Worm (Caenorhabditis elegans) whole organism, L4/young adult: ENCODE measurements around the gene chil-10.
A peak's percentile ranks its signal among the peaks of the same experiment; 100 is the strongest.

Source experiments
- W03F9.2 ChIP-seq: fragments of 150-350 bp; optimal IDR thresholded peaks from 2 replicates; lab custom pipeline; 2014; ENCODE audit warnings: missing biosample characterization, missing genetic modification characterization
- dao-5 ChIP-seq: sonication (generic microtip); optimal IDR thresholded peaks from 2 replicates; lab custom pipeline; 2016; ENCODE audit warnings: missing genotype, missing genetic modification characterization, moderate library complexity, missing compliant biosample characterization
- him-1 ChIP-seq: sonication (generic microtip); optimal IDR thresholded peaks from 2 replicates; lab custom pipeline; 2016; ENCODE audit warnings: missing genotype, missing genetic modification reagents, missing genetic modification characterization, missing compliant biosample characterization

Gene chil-10

DNA sequence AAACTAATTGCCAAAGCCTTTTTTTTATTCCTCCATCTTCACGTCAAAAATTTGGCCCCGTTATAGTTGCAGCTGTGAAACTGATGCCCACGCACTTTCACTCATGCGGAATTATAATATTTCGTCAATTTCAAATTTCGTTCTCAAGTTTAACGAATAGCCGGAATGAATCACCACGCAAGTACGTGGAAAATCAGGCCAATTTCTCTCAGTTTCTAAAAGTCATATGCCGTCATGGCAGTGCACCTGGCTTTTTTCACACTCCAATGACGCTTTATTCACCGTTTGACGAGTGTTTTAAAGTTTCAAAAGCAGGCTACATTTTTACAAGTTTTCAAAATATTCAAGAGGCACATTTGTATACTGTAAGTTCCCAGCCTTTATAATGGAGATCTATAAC lies 9.8 kb upstream of the chil-10 start:
- TF ChIP-seq dao-5 (no peak), him-1 (tag; lab: Kevin White, UChicago) (no peak), W03F9.2 (tag; lab: Kevin White, UChicago) (no peak)

DNA sequence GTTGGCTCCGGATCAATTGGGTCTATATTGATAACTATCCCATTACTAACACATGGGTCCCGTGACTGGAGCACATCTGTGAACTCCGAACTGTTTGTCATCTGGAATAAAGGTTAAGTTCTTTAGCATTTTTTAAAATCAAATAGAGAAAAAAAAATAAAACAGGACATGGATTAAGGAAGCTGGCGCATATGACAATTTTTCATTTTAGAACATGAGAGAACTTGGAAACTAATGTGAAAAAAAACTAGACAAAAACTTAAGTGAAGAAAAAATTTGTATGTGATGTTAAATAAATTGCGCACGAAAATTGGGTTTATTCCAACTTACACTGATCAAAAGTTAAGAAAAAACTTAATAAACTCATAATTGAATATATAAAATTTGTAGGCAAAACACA lies 8.9 kb upstream of the chil-10 start, which contains the start of gene sms-2:
sms-2 (minus strand) TSS at position 101 of the 400 bp plus-strand sequence.
- TF ChIP-seq W03F9.2 (tag; lab: Kevin White, UChicago): no peak
- no peak for TF ChIP-seq him-1 (tag; lab: Kevin White, UChicago)
- TF ChIP-seq dao-5: no peak

DNA sequence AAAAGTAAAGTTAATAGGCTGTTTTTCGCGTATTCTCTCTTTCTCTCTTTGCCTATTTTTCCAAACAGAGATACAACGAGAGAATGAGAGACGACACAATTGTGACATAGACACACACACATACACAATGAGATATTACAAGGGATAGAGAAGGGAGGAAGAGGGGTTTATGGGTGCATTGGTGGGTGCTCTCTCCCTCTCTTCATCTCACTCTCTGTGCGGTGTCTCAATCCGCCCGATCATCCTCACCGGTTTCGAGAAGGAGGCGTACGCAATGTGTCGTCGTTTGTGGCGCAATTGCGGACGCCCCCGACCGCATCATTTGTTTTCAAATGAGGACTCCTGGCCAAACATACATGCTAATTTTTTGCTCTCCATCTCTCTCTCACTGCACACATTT lies 8.2 kb upstream of the chil-10 start:
- TF ChIP-seq dao-5 (no peak), W03F9.2 (tag; lab: Kevin White, UChicago) (peak; percentile 75), him-1 (tag; lab: Kevin White, UChicago) (peak; percentile 95)

DNA sequence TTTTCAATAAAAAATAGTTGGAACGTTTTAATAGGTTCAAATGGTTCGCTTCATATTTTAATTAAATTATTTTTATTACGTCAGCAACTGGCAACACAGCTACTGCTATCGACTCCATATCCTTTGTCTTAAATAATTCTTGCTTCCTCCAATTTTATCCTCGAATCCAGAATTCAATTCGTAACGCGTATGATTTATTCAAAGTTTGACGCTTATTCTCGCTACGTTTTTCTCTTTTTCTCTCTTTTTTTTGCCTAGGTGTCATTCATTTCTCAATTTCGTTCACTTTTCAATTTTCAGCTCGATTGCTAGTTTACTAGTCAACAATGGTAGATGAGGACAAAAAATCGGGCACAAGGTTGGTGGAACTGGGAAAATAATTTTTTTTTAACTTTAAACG lies 7.2 kb upstream of the chil-10 start, which contains the start of gene arr-1:
arr-1 (plus strand) TSS at position 301 of the 400 bp plus-strand sequence.
- TF ChIP-seq W03F9.2 (tag; lab: Kevin White, UChicago) (no peak), dao-5 (no peak), him-1 (tag; lab: Kevin White, UChicago) (no peak)

DNA sequence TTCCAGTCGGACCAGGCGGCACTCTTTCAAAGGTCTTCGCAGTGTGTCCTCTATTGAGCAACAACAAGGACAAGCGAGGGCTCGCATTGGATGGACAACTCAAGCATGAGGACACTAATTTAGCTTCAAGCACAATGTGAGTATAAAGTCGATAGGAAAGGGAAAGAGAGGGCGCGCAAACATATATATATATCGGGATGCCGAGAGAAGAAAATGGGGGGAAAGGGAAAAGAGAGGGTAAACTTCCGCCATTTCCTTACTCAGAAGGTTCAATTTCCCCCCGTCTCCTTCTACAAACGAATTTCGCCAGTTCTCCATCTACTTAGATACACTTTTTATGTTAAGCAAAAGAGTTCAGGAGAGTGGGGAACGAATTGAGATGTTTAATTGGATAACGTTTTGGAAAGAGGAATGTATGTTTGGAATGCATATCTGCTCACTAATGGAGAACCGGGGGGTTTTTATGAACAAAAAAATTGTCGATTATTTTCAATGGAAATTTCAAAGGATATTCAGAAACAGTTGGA lies 5.1 kb upstream of the chil-10 start:
- TF ChIP-seq dao-5 (no peak), W03F9.2 (tag; lab: Kevin White, UChicago) (no peak), him-1 (tag; lab: Kevin White, UChicago) (no peak)

DNA sequence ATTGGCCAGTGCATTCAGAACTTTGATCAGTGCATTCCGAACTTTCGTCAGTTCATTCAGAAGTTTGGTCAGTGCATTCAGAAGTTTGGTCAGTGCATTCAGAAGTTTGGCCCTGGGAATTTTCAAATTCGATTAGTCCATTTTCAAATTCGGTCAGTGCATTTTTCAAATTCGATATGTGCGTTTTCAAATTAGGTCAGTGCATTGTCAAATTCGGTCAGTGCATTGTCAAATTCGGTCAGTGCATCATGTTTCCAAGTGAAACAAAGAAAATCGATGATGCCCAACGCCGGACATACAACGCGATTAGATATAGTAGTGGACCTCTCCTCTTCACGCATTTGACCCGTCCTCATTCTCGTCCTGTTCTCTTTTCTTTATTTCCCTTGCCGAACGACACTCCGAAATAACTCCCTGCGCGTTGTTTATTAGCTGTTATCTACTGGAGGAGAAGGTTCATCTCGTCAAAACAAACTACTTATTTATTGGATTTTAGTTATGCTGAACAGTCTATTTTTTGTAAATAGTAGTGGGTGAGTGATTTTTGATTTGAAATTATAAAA lies 3.1 kb upstream of the chil-10 start, which contains the start of gene apm-3:
apm-3 (plus strand) TSS at position 477 of the 563 bp plus-strand sequence.
- TF ChIP-seq W03F9.2 (tag; lab: Kevin White, UChicago) (peak; percentile 2), dao-5 (no peak)

DNA sequence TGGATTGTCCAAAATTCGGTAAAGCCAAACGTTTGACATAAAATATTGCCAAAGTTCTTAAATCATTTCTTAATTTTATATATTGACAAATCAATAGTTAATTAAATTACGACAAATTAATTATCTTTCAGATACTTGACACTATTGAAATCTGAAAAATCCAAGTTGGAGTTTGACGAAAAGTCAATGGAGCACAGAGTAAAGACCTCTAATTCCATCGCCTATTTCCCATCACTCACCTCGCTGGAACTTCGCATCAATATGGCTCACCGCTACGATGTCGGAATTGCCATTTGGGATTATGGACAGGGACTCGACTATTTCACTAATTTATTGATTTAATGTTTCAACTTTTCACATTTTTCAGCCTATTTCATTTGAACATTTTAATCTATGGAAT lies 2.5 kb downstream of the chil-10 start:
- TF ChIP-seq W03F9.2 (tag; lab: Kevin White, UChicago) (no peak), dao-5 (no peak), him-1 (tag; lab: Kevin White, UChicago) (no peak)

DNA sequence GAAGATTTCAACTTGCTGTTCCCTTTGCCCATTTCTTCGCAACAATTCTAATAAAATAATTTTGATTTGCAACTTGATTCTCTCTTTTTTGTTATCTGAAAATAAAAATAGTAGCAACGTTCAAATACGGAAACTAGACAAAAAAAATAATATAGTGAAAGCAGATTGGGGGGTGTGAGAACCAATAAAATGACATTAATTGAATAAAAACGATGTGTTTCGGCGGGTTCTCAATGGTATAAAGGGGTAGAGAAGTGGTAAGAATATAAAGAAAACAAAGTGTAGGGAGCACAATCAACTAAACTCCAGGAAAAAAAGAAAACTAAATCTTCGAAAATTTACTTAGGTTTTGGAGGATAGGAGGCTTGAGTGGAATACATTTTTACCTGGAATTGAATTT lies 5.5 kb downstream of the chil-10 start, which contains the start of gene ncs-1:
ncs-1 (minus strand) TSS at position 101 of the 400 bp plus-strand sequence.
- no peak for TF ChIP-seq him-1 (tag; lab: Kevin White, UChicago)
- no peak for TF ChIP-seq dao-5
- no peak for TF ChIP-seq W03F9.2 (tag; lab: Kevin White, UChicago)

DNA sequence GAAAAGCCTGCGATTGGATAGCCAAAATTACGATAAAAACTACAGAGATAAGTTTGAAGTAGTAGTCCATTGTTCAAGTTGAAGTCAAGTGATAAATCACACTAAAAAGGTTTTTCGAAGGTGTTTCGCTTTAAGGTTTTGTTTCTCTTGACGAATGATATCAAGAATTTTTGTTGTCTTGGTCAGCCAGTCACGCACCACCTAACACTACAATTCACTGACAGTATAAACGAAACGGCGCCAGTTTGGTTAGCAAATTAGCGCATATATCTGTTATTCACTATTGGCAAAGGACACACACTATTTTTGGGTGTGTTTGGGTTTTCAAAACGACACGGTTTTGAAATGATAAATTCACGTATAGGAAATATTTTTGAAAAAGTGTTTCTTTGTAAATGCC lies 12.4 kb downstream of the chil-10 start, which contains the start of gene C44C1.6:
C44C1.6 (minus strand) TSS at position 199 of the 400 bp plus-strand sequence.
- TF ChIP-seq dao-5: no peak
- no peak for TF ChIP-seq W03F9.2 (tag; lab: Kevin White, UChicago)
- TF ChIP-seq him-1 (tag; lab: Kevin White, UChicago): no peak

DNA sequence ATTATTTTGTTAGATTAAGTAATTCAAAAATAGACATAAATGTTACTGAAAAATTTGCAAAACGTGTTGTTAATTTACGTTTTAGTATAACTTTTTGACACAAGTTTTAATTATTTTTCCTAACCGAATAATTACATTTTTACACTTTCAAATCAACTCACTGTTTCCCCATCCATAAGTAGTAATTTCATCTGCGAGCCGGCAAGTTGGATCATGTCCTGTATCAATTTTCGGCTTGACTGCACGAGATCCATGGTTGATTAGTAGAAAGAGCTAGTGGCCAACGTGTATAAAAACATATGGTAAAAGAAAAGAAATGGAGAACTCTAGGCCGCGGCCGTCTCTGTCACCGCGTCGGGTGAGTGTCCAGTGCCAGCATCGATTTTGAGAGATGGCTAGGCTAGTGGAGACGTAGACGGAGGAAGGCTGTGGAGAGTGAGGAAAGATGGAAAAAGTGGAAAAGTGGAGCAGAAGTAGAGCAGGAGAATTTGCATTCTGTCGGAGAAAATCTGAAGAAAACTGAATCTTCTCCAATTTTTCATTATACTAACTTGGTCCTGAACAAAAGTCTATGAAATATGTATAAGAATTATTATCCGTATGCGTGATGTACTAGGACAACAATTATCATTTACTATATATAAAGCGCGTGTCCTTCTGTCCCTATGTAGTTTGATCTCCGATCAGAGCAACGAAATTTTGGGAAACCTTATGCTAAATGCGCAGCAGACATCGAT lies 17.0 kb downstream of the chil-10 start, which contains the start of gene vps-45:
vps-45 (minus strand) TSS at position 350 of the 737 bp plus-strand sequence.
- TF ChIP-seq dao-5: no peak
- no peak for TF ChIP-seq him-1 (tag; lab: Kevin White, UChicago)
- peak; percentile 41 for TF ChIP-seq W03F9.2 (tag; lab: Kevin White, UChicago)

DNA sequence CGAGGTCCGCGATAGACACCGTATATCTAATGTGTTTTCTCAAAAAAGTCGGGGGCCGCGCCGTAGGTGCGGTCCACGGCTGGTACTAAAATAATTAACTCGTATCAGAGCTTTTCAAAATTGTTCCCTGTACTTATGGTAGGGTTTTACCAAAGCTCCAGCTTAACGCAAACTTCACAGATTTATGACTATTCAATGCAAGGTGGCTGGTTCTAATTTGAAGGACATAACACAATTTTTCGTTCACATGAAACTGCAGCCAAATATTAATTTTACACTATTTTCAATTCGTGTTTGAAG lies 17.5 kb downstream of the chil-10 start:
- TF ChIP-seq him-1 (tag; lab: Kevin White, UChicago) (no peak), dao-5 (no peak), W03F9.2 (tag; lab: Kevin White, UChicago) (no peak)

DNA sequence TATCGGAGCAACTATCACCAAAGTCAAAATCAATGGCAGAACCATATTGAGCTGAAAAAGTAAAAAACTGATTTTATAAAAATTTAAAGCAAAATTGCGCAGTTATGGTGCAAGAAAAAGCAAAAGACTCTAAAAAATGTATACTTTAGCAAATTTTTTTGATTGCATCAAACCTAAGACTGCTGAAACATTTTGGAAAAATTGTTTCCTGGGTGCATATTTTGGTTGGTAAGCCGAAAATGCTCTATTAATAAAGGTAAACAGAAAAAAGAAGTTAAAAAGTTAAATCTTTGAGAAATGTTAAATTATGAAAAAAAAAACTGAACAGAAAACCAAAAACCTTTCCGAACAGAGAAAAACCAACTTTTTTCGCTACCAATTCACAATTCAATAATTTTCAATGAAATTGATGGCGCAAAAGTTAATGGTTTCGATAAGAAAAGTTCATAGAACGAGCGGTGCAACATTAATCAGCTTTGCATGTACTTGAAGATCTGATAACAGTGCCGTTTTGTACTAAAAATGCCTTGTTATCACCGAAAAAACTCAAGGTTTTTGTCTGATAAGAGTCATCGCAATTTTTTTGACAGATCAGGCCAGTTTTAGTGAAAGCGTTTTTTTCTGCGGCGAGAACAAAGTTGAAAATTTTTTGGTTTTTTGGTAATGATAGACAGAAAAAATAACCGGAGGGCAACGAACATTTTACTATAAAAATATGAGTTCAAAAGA lies 20.4 kb downstream of the chil-10 start, which contains the start of gene abhd-3.2:
abhd-3.2 (minus strand) TSS at position 51 of the 729 bp plus-strand sequence.
- TF ChIP-seq W03F9.2 (tag; lab: Kevin White, UChicago): no peak
- no peak for TF ChIP-seq him-1 (tag; lab: Kevin White, UChicago)
- TF ChIP-seq dao-5: no peak

DNA sequence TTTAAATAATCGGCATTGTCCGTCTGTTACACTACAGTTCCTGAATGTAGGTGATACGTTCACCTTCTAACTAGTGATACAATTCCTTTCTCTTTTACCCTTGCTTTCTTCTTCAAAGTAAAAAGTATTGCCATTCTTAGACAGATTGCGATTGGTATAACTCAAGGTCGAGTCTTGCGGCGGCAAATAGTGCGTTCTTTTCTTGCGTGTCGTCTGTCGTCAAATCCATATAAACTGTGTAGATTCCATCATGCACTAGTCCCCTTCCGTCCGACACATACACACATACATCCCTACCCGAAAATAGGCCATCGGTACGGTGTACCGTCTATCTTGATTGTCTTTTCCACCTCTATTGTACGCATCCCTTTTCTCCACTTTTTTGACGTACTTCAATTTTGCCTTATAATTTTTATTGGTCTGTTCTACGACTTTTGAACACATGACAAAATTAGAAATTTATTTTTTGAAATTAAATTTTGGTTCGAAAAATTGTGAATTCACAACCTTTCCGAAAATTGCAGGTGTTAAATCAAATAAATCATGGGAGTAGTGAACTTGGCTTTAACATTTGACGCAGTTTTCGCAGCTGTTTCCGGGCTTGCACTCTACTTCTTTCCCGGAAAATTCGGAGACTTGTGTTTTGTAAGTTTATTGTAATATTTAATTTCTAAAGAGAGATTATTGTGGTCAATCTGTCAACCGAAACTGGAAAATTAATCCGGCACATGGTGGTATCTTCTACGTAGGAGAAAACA lies 22.8 kb downstream of the chil-10 start, which contains the start of gene C44C1.1:
C44C1.1 (plus strand) TSS at position 525 of the 758 bp plus-strand sequence.
- TF ChIP-seq W03F9.2 (tag; lab: Kevin White, UChicago) (no peak), dao-5 (no peak), him-1 (tag; lab: Kevin White, UChicago) (no peak)
